Worm (Caenorhabditis elegans): ENCODE measurements around the gene T19H5.7.

DNA sequence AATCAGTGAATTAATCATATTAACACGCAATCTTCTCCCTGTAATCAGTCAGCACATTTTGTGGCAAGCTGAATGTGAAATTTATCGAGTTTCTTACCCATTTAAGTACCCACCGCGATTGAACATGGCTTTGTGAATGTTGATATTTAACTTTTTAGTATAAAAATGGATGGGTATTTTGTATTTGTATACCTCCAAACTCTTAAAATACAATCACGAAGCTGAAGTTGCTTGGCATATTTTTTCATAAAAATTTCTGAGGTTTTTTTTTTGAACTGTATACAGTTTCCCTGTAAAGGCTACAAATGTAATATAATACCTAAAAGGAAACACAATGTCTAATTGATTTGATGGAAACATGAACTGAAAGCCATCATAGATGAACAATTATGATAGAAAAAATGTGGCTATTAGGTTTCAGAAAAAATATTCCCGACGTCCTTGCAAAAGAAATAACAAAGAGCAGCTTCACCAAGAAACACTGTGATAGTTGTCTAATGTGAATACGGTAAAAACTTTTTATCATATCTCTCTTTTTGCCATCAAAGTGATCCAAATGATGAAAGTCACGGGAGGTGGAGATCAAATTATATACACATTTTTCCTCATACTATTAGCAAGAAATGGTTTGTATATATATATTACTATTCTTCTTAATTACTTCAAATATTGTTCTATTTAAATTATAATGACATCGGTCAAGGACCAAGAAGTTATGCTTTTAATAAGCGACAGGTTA, 5.4 kb downstream of the T19H5.7 start, which contains the start of the genes chil-25 and chil-26:
- TF ChIP-seq tra-4 (tag; optimal IDR thresholded peaks at IDR 0.05) (no peak), hmg-4 (GFP tag; optimal IDR thresholded peaks at IDR 0.05) (no peak), ceh-36 (tag; optimal IDR thresholded peaks at IDR 0.05) (no peak), scrt-1 (GFP tag; IDR thresholded peaks at IDR 0.05) (no peak), ama-1 (optimal IDR thresholded peaks at IDR 0.05) (no peak), ets-7 (tag; optimal IDR thresholded peaks at IDR 0.05) (no peak)

Measured in whole organism, early embryonic.